Worm (Caenorhabditis elegans): ENCODE data around the gene C37C3.18.

DNA sequence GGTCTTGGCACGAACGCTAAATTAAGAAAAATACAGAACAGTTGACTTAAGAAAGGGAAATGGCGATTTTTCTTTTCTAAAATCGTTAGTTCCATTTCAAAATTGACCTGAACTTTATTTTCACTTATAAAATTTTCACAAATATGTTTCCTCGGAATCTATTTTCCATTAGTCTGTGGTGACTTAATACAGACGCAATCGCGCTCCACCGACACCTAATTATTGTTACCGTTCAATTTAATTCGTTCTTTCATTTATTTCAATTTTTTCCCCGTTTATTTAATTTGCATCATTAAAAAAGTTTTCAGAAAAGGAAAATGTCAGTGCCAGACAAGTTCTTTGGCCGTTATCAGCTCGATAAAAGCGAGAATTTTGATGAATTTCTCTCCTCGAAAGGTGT is 34.5 kb upstream of the C37C3.18 start, which contains the start of gene lbp-4:
- no peak for TF ChIP-seq him-1 (tag; optimal IDR thresholded peaks at IDR 0.05)
- TF ChIP-seq dao-5 (tag; optimal IDR thresholded peaks at IDR 0.05): no peak
